Fruit fly (Drosophila melanogaster) whole organism, embryonic: ENCODE results near the gene Dhod.
A peak's percentile ranks its signal among the peaks of the same experiment; 100 is the strongest.

ENCODE experiments used
- BEAF-32 ChIP-seq: fragments of 200-800 bp; sonication (Bioruptor generic); optimal IDR thresholded peaks from 3 replicates; lab custom pipeline; 2017; ENCODE audit warnings: missing biosample characterization, missing genetic modification characterization, mild to moderate bottlenecking, moderate library complexity, missing genetic modification reagents
- CG10366 ChIP-seq: fragments of 200-800 bp; sonication (Bioruptor generic); IDR thresholded peaks from 2 replicates; pipeline ENCODE4 v1.3.6; 2022; ENCODE audit warnings: missing biosample characterization, missing genetic modification characterization
- CG11504 ChIP-seq: fragments of 200-800 bp; sonication (Bioruptor generic); optimal IDR thresholded peaks from 3 replicates; lab custom pipeline; 2019; ENCODE audit warnings: missing biosample characterization, mild to moderate bottlenecking, missing genetic modification characterization, moderate library complexity
- CG1233 ChIP-seq: fragments of 200-800 bp; sonication (Bioruptor generic); optimal IDR thresholded peaks from 4 replicates; lab custom pipeline; 2018; ENCODE audit warnings: missing biosample characterization, mild to moderate bottlenecking, missing genetic modification characterization
- CG13287 ChIP-seq: fragments of 200-800 bp; sonication (Bioruptor generic); IDR thresholded peaks from 2 replicates; pipeline ENCODE4 v1.3.6; 2022; ENCODE audit warnings: missing biosample characterization, missing genetic modification characterization; ENCODE audit not compliant: partially characterized antibody
- CG13894 ChIP-seq: fragments of 200-800 bp; sonication (Bioruptor generic); optimal IDR thresholded peaks from 3 replicates; lab custom pipeline; 2018; ENCODE audit warnings: missing biosample characterization, mild to moderate bottlenecking, missing genetic modification characterization, moderate library complexity
- CG14014 ChIP-seq: fragments of 200-800 bp; sonication (Bioruptor generic); IDR thresholded peaks from 2 replicates; pipeline ENCODE4 v1.3.6; 2022; ENCODE audit warnings: missing biosample characterization, missing genetic modification characterization
- CG1647 ChIP-seq: fragments of 200-800 bp; sonication (Bioruptor generic); optimal IDR thresholded peaks from 3 replicates; lab custom pipeline; 2016; ENCODE audit warnings: missing biosample characterization, missing genetic modification characterization
- CG17186 ChIP-seq: fragments of 200-800 bp; sonication (Bioruptor generic); optimal IDR thresholded peaks from 3 replicates; lab custom pipeline; 2017; ENCODE audit warnings: missing biosample characterization, missing genetic modification reagents, missing genetic modification characterization
- CG17361 ChIP-seq: fragments of 200-800 bp; sonication (Bioruptor generic); IDR thresholded peaks from 3 replicates; pipeline ENCODE4 v1.3.6; 2022; ENCODE audit warnings: missing biosample characterization, missing genetic modification characterization
- CG1792 ChIP-seq: fragments of 200-800 bp; sonication (Bioruptor generic); optimal IDR thresholded peaks from 2 replicates; lab custom pipeline; 2016; ENCODE audit warnings: missing biosample characterization, missing genetic modification characterization
- CG18262 ChIP-seq: fragments of 200-800 bp; optimal IDR thresholded peaks from 3 replicates; lab custom pipeline; 2019; ENCODE audit warnings: missing biosample characterization, mild to moderate bottlenecking, missing genetic modification characterization, moderate library complexity
- CG2202 ChIP-seq: fragments of 200-800 bp; sonication (Bioruptor generic); optimal IDR thresholded peaks from 2 replicates; lab custom pipeline; 2018; ENCODE audit warnings: missing biosample characterization, mild to moderate bottlenecking, missing genetic modification characterization
- CG30431 ChIP-seq: fragments of 200-800 bp; sonication (Bioruptor generic); optimal IDR thresholded peaks from 2 replicates; lab custom pipeline; 2017; ENCODE audit warnings: missing biosample characterization, missing genetic modification characterization
- CG4404 ChIP-seq: fragments of 200-800 bp; sonication (Bioruptor generic); IDR thresholded peaks from 2 replicates; pipeline ENCODE4 v1.3.6; 2022; ENCODE audit warnings: missing biosample characterization, missing genetic modification characterization
- CG7372 ChIP-seq: fragments of 200-800 bp; sonication (Bioruptor generic); IDR thresholded peaks from 2 replicates; pipeline ENCODE4 v1.3.6; 2022; ENCODE audit warnings: missing biosample characterization, missing genetic modification characterization
- CG7839 ChIP-seq: fragments of 200-800 bp; sonication (Bioruptor generic); optimal IDR thresholded peaks from 3 replicates; lab custom pipeline; 2018; ENCODE audit warnings: missing biosample characterization, mild to moderate bottlenecking, missing genetic modification characterization, moderate library complexity
- CG8290 ChIP-seq, 3 experiments: fragments of 200-800 bp; sonication (Bioruptor generic); optimal IDR thresholded peaks; 2 replicates each; lab custom pipeline; 2016 to 2019; ENCODE audit warnings: missing biosample characterization in 3 of 3, missing genetic modification characterization in 3 of 3, mild to moderate bottlenecking in 2 of 3, moderate library complexity in 1 of 3
- CG8388 ChIP-seq: fragments of 200-800 bp; sonication (Bioruptor generic); optimal IDR thresholded peaks from 2 replicates; lab custom pipeline; 2019; ENCODE audit warnings: missing biosample characterization, mild to moderate bottlenecking, missing genetic modification characterization, moderate library complexity
- CG9876 ChIP-seq: fragments of 200-800 bp; sonication (Bioruptor generic); optimal IDR thresholded peaks from 2 replicates; lab custom pipeline; 2016; ENCODE audit warnings: missing biosample characterization, missing genetic modification characterization
- Dek ChIP-seq: fragments of 200-800 bp; sonication (Bioruptor generic); optimal IDR thresholded peaks from 3 replicates; lab custom pipeline; 2019; ENCODE audit warnings: missing biosample characterization, mild to moderate bottlenecking, missing genetic modification characterization, moderate library complexity
- H15 ChIP-seq: fragments of 200-800 bp; sonication (Bioruptor generic); IDR thresholded peaks from 3 replicates; pipeline ENCODE4 v1.3.6; 2022; ENCODE audit warnings: missing biosample characterization, missing genetic modification characterization
- Hand ChIP-seq: fragments of 200-800 bp; sonication (Bioruptor generic); optimal IDR thresholded peaks from 2 replicates; lab custom pipeline; 2017; ENCODE audit warnings: mild to moderate bottlenecking, missing biosample characterization, missing genetic modification reagents, missing genetic modification characterization
- HmgD ChIP-seq: fragments of 200-800 bp; sonication (Bioruptor generic); optimal IDR thresholded peaks from 3 replicates; lab custom pipeline; 2016; ENCODE audit warnings: missing biosample characterization, missing genetic modification characterization
- HmgZ ChIP-seq: fragments of 200-800 bp; sonication (Bioruptor generic); optimal IDR thresholded peaks from 2 replicates; lab custom pipeline; 2018; ENCODE audit warnings: missing biosample characterization, mild to moderate bottlenecking, missing genetic modification characterization
- Hr3 ChIP-seq: fragments of 200-800 bp; sonication (Bioruptor generic); optimal IDR thresholded peaks from 3 replicates; lab custom pipeline; 2016; ENCODE audit warnings: missing biosample characterization, missing genetic modification characterization
- MTF-1 ChIP-seq: fragments of 200-800 bp; sonication (Bioruptor generic); optimal IDR thresholded peaks from 2 replicates; lab custom pipeline; 2018; ENCODE audit warnings: missing biosample characterization, mild to moderate bottlenecking, missing genetic modification characterization, borderline replicate concordance
- NFAT ChIP-seq: fragments of 200-800 bp; sonication (Bioruptor generic); IDR thresholded peaks from 2 replicates; pipeline ENCODE4 v1.3.6; 2022; ENCODE audit warnings: missing biosample characterization, missing genetic modification characterization
- Six4 ChIP-seq: fragments of 200-800 bp; sonication (Bioruptor generic); optimal IDR thresholded peaks from 2 replicates; lab custom pipeline; 2016; ENCODE audit warnings: missing biosample characterization, missing genetic modification characterization
- ato ChIP-seq: fragments of 200-800 bp; sonication (Bioruptor generic); IDR thresholded peaks from 2 replicates; pipeline ENCODE4 v1.3.6; 2022; ENCODE audit warnings: missing biosample characterization, missing genetic modification characterization; ENCODE audit not compliant: partially characterized antibody
- dimm ChIP-seq: fragments of 200-800 bp; sonication (Bioruptor generic); IDR thresholded peaks from 2 replicates; pipeline ENCODE4 v1.3.6; 2022; ENCODE audit warnings: missing biosample characterization, missing genetic modification characterization
- disco-r ChIP-seq: fragments of 200-800 bp; sonication (Bioruptor generic); optimal IDR thresholded peaks from 2 replicates; lab custom pipeline; 2016; ENCODE audit warnings: missing biosample characterization, missing genetic modification characterization
- ems ChIP-seq: fragments of 200-800 bp; sonication (Bioruptor generic); optimal IDR thresholded peaks from 3 replicates; lab custom pipeline; 2016; ENCODE audit warnings: missing biosample characterization, missing genetic modification characterization
- eve ChIP-seq, 2 experiments: fragments of >200 bp; optimal IDR thresholded peaks; 2 replicates each; lab custom pipeline; 2017; ENCODE audit warnings: missing biosample characterization in 2 of 2, missing genetic modification characterization in 2 of 2
- ftz-f1 ChIP-seq: fragments of 200-800 bp; sonication (Bioruptor generic); optimal IDR thresholded peaks from 2 replicates; lab custom pipeline; 2016; ENCODE audit warnings: missing biosample characterization, missing genetic modification characterization
- her ChIP-seq: fragments of 200-800 bp; sonication (Bioruptor generic); optimal IDR thresholded peaks from 2 replicates; lab custom pipeline; 2016; ENCODE audit warnings: missing biosample characterization, missing genetic modification characterization
- hth ChIP-seq: fragments of >200 bp; optimal IDR thresholded peaks from 2 replicates; lab custom pipeline; 2017; ENCODE audit warnings: inconsistent platforms
- lilli ChIP-seq: fragments of 200-800 bp; sonication (Bioruptor generic); optimal IDR thresholded peaks from 3 replicates; lab custom pipeline; 2016; ENCODE audit warnings: missing biosample characterization, missing genetic modification characterization
- lmd ChIP-seq: fragments of 200-800 bp; sonication (Bioruptor generic); IDR thresholded peaks from 2 replicates; pipeline ENCODE4 v1.3.6; 2022; ENCODE audit warnings: missing biosample characterization, missing genetic modification characterization
- lov ChIP-seq, 2 experiments: fragments of 200-800 bp in 1 of 2; fragments of >200 bp in 1 of 2; sonication (Bioruptor generic) in 1 of 2; IDR thresholded peaks in 1 of 2; optimal IDR thresholded peaks in 1 of 2; 2 replicates in 1 of 2; 3 replicates in 1 of 2; pipeline versions ENCODE4 v1.3.6 to Lab custom; 2017 to 2022; ENCODE audit warnings: missing biosample characterization in 1 of 2, missing genetic modification characterization in 1 of 2
- pfk ChIP-seq: fragments of 200-800 bp; sonication (Bioruptor generic); optimal IDR thresholded peaks from 2 replicates; lab custom pipeline; 2018; ENCODE audit warnings: missing biosample characterization, mild to moderate bottlenecking, missing genetic modification characterization, moderate library complexity
- pita ChIP-seq: fragments of 200-800 bp; sonication (Bioruptor generic); optimal IDR thresholded peaks from 2 replicates; lab custom pipeline; 2017; ENCODE audit warnings: missing biosample characterization, mild to moderate bottlenecking, missing genetic modification characterization
- pum ChIP-seq: fragments of 200-800 bp; sonication (Bioruptor generic); optimal IDR thresholded peaks from 2 replicates; lab custom pipeline; 2016; ENCODE audit warnings: missing biosample characterization, missing genetic modification characterization
- rib ChIP-seq: fragments of 200-800 bp; sonication (Bioruptor generic); IDR thresholded peaks from 2 replicates; pipeline ENCODE4 v1.3.6; 2022; ENCODE audit warnings: missing biosample characterization, missing genetic modification characterization
- sug ChIP-seq: fragments of 200-800 bp; optimal IDR thresholded peaks from 2 replicates; lab custom pipeline; 2019; ENCODE audit warnings: missing biosample characterization, mild to moderate bottlenecking, missing genetic modification characterization, moderate library complexity
- tll ChIP-seq, 2 experiments: fragments of 200-800 bp in 1 of 2; fragments of >200 bp in 1 of 2; sonication (Bioruptor generic) in 1 of 2; optimal IDR thresholded peaks; 2 replicates each; lab custom pipeline; 2017 to 2019; ENCODE audit warnings: missing biosample characterization in 2 of 2, missing genetic modification characterization in 2 of 2, mild to moderate bottlenecking in 1 of 2, moderate library complexity in 1 of 2
- vfl ChIP-seq: fragments of 200-800 bp; sonication (Bioruptor generic); optimal IDR thresholded peaks from 2 replicates; lab custom pipeline; 2016; ENCODE audit warnings: missing biosample characterization, missing genetic modification characterization
- zen2 ChIP-seq: fragments of 200-800 bp; sonication (Bioruptor generic); IDR thresholded peaks from 3 replicates; pipeline ENCODE4 v1.3.6; 2022; ENCODE audit warnings: missing biosample characterization, missing genetic modification characterization; ENCODE audit not compliant: partially characterized antibody

Dhod gene

dm6 chr3R:8659907-8660660 lies 7.4 kb upstream of the Dhod start (continued):
- TF ChIP-seq Dek (peak; percentile 15), HmgD (GFP tag; lab: Kevin White, UChicago) (peak; percentile 95), her (GFP tag; lab: Kevin White, UChicago) (peak; percentile 67), disco-r (GFP tag; lab: Kevin White, UChicago) (peak; percentile 14), zen2 (GFP tag; lab: Robert Waterston, UW) (peak; percentile 68; the same call in 2 of the 3 replicates), Six4 (GFP tag; lab: Kevin White, UChicago) (no peak), lov (optimal IDR thresholded peaks at IDR 0.05; lab: Kevin White, UChicago) (no peak), lov (GFP tag; IDR thresholded peaks at IDR 0.05; lab: Robert Waterston, UW) (no peak), CG9876 (GFP tag; lab: Kevin White, UChicago) (peak; percentile 27), CG7372 (GFP tag; lab: Robert Waterston, UW) (no peak), CG17361 (GFP tag; lab: Robert Waterston, UW) (peak; percentile 39; the same call in 1 of the 3 replicates), vfl (GFP tag; lab: Kevin White, UChicago) (no peak), eve (GFP tag; optimal IDR thresholded peaks at IDR 0.05; lab: Kevin White, UChicago) (no peak), NFAT (GFP tag; lab: Robert Waterston, UW) (peak; percentile 92), Hr3 (GFP tag; lab: Kevin White, UChicago) (no peak), Hand (GFP tag; lab: Kevin White, UChicago) (no peak), CG13287 (GFP tag; lab: Robert Waterston, UW) (peak; percentile 88), lmd (GFP tag; lab: Robert Waterston, UW) (peak; percentile 6; the same call in 1 of the 2 replicates), CG1792 (GFP tag; lab: Kevin White, UChicago) (no peak), CG4404 (GFP tag; lab: Robert Waterston, UW) (no peak), CG14014 (GFP tag; lab: Robert Waterston, UW) (0 out of 2 replicates have a peak, but pooled peaks have one; percentile 39), CG1647 (peak; percentile 27), H15 (GFP tag; lab: Robert Waterston, UW) (0 out of 3 replicates have a peak, but pooled peaks have one; percentile 6), CG13894 (tag; lab: Kevin White, UChicago) (peak; percentile 80), ems (GFP tag; lab: Kevin White, UChicago) (peak; percentile 53), ftz-f1 (peak; percentile 74), CG2202 (tag; lab: Kevin White, UChicago) (peak; percentile 30), CG30431 (GFP tag; lab: Kevin White, UChicago) (no peak), BEAF-32 (GFP tag; lab: Kevin White, UChicago) (peak; percentile 97), MTF-1 (GFP tag; lab: Kevin White, UChicago) (peak; percentile 71), CG18262 (tag; lab: Kevin White, UChicago) (peak; percentile 6), pfk (GFP tag; lab: Kevin White, UChicago) (peak; percentile 67), HmgZ (tag; lab: Kevin White, UChicago) (peak; percentile 94), CG11504 (tag; lab: Kevin White, UChicago) (peak; percentile 66), hth (lab: Kevin White, UChicago) (no peak), CG1233 (GFP tag; lab: Kevin White, UChicago) (peak; percentile 17), sug (tag; lab: Kevin White, UChicago) (peak; percentile 64), CG17186 (peak; percentile 87), rib (GFP tag; lab: Robert Waterston, UW) (no peak), CG8290 (GFP tag; optimal IDR thresholded peaks at IDR 0.05; lab: Kevin White, UChicago) (peak; percentile 55), CG8290 (tag; optimal IDR thresholded peaks at IDR 0.05; lab: Kevin White, UChicago) (peak in 1 of 2 experiments; percentile 89), ato (GFP tag; lab: Robert Waterston, UW) (peak; percentile 88), pum (GFP tag; lab: Kevin White, UChicago) (no peak), pita (GFP tag; lab: Kevin White, UChicago) (peak; percentile 88), CG10366 (no peak), lilli (peak; percentile 47), tll (GFP tag; optimal IDR thresholded peaks at IDR 0.05; lab: Kevin White, UChicago) (peak in 1 of 2 experiments; percentile 20), CG8388 (GFP tag; lab: Kevin White, UChicago) (no peak), CG7839 (tag; lab: Kevin White, UChicago) (peak; percentile 32), dimm (no peak)
